Worm (Caenorhabditis elegans): ENCODE measurements around the gene srbc-30.

ce11 chrV:3451646-3452045 lies 28.6 kb downstream of the srbc-30 start:
- TF ChIP-seq skn-1 (tag; optimal IDR thresholded peaks at IDR 0.05): no peak
- no peak for TF ChIP-seq nhr-6 (tag; optimal IDR thresholded peaks at IDR 0.05)
- TF ChIP-seq rbr-2 (tag; optimal IDR thresholded peaks at IDR 0.05): no peak
- no peak for TF ChIP-seq jun-1 (tag; optimal IDR thresholded peaks at IDR 0.05)
- TF ChIP-seq daf-8 (GFP tag; IDR thresholded peaks at IDR 0.05): no peak
- no peak for TF ChIP-seq nhr-237 (tag; optimal IDR thresholded peaks at IDR 0.05)
- no peak for TF ChIP-seq hlh-30 (tag; optimal IDR thresholded peaks at IDR 0.05; ENCODE audit: insufficient read depth)
- no peak for TF ChIP-seq ztf-11 (tag; optimal IDR thresholded peaks at IDR 0.05)
- TF ChIP-seq tag-97 (GFP tag; IDR thresholded peaks at IDR 0.05): no peak
